Fruit fly (Drosophila melanogaster): Measurements from ENCODE around the gene PolE1.
A peak's percentile ranks its signal among the peaks of the same experiment; 100 is the strongest.

The PolE1 gene

DNA sequence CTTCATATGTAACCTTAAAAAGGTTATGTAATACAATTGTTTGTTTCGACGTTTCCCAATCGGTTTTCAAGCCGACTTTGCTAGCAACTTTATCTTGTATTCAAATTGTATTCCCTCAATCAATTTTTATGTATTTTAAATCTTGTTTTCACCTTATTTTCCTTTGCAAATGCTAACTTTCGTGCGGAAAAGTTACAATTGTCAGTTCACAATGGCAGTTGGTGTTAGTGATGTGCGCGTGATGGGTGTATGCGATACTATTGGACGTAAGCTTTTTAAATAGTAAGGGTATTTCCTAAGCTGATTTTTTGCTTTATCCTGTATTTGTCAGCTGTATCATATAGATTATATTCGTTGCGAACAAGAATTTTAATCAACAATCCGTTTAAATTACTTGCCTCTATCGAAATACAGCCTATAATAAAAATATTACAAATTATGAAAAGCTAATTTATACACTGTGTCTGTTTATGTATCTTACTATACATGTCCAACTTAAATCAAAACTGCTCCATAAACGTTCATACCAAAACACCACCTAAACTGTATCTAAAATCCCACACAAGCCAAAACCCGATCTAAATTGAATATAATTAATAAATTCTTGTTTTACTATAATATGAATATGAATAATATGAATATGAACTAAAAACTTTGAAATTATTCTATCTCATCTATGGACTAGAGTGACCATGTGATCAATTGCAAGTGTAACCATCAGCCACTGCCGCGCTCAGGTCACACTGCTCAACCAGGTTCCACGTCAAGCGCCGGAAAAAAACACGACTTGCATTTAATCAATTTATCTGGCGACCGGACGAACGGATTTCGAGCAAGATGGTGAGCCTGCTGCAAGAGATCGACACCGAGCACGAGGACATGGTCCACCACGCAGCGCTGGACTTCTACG lies 8.2 kb downstream of the PolE1 start, which contains the start of the genes ATPsynCF6 and Sec13 (continued):
- TF ChIP-seq CG15011 (GFP tag; optimal IDR thresholded peaks at IDR 0.05) (peak; percentile 18), gem (tag; optimal IDR thresholded peaks at IDR 0.05) (peak; percentile 71), lbe (GFP tag; optimal IDR thresholded peaks at IDR 0.05) (no peak), phol (tag; optimal IDR thresholded peaks at IDR 0.05) (peak; percentile 78), MTF-1 (GFP tag; optimal IDR thresholded peaks at IDR 0.05; ENCODE audit: borderline replicate concordance) (no peak), Camta (GFP tag; optimal IDR thresholded peaks at IDR 0.05) (no peak), CG7271 (tag; optimal IDR thresholded peaks at IDR 0.05) (no peak), CG11247 (GFP tag; IDR thresholded peaks at IDR 0.05) (peak; percentile 65), disco-r (GFP tag; optimal IDR thresholded peaks at IDR 0.05) (peak; percentile 13), Atf-2 (GFP tag; optimal IDR thresholded peaks at IDR 0.05) (no peak), CG14667 (GFP tag; IDR thresholded peaks at IDR 0.05) (0 out of 2 replicates have a peak, but pooled peaks have one; percentile 9), Dek (tag; optimal IDR thresholded peaks at IDR 0.05) (peak; percentile 42), bab2 (GFP tag; optimal IDR thresholded peaks at IDR 0.05) (peak; percentile 48), nau (GFP tag; optimal IDR thresholded peaks at IDR 0.05) (no peak), CG31224 (GFP tag; IDR thresholded peaks at IDR 0.05) (peak; percentile 36; the same call in 1 of the 2 replicates), CG10565 (GFP tag; optimal IDR thresholded peaks at IDR 0.05) (no peak), Fer2 (tag; optimal IDR thresholded peaks at IDR 0.05) (peak; percentile 46), zf30C (GFP tag; optimal IDR thresholded peaks at IDR 0.05) (no peak), CG8089 (GFP tag; optimal IDR thresholded peaks at IDR 0.05) (no peak), Atf3 (GFP tag; optimal IDR thresholded peaks at IDR 0.05) (no peak), row (GFP tag; IDR thresholded peaks at IDR 0.05) (peak; percentile 86), fd96Cb (tag; optimal IDR thresholded peaks at IDR 0.05) (peak; percentile 46), CG7357 (GFP tag; IDR thresholded peaks at IDR 0.05) (no peak), CG17186 (GFP tag; optimal IDR thresholded peaks at IDR 0.05) (peak; percentile 15), Lim3 (GFP tag; IDR thresholded peaks at IDR 0.05) (no peak), CG12104 (GFP tag; optimal IDR thresholded peaks at IDR 0.05) (peak; percentile 73), eyg (GFP tag; optimal IDR thresholded peaks at IDR 0.05) (no peak), CG17912 (GFP tag; optimal IDR thresholded peaks at IDR 0.05) (no peak), CG10267 (tag; optimal IDR thresholded peaks at IDR 0.05) (peak; percentile 56), dmrt99B (tag; optimal IDR thresholded peaks at IDR 0.05) (peak; percentile 31), chinmo (GFP tag; IDR thresholded peaks at IDR 0.05; ENCODE audit: partially characterized antibody) (peak; percentile 82; the same call in 2 of the 4 replicates), CG6689 (GFP tag; IDR thresholded peaks at IDR 0.05) (peak; percentile 48), org-1 (GFP tag; optimal IDR thresholded peaks at IDR 0.05) (no peak), CG15269 (tag; optimal IDR thresholded peaks at IDR 0.05) (peak; percentile 45), CG14050 (GFP tag; IDR thresholded peaks at IDR 0.05) (peak; percentile 55; the same call in 2 of the 3 replicates), HHEX (GFP tag; optimal IDR thresholded peaks at IDR 0.05) (peak; percentile 47), zfh1 (GFP tag; IDR thresholded peaks at IDR 0.05) (peak; percentile 59; the same call in 2 of the 3 replicates), oc (tag; optimal IDR thresholded peaks at IDR 0.05) (no peak), pnt (GFP tag; optimal IDR thresholded peaks at IDR 0.05) (no peak), Sry-β (GFP tag; optimal IDR thresholded peaks at IDR 0.05) (peak; percentile 21), twi (tag; optimal IDR thresholded peaks at IDR 0.05) (peak; percentile 28), toy (GFP tag; IDR thresholded peaks at IDR 0.05) (0 out of 2 replicates have a peak, but pooled peaks have one; percentile 10), CG31441 (GFP tag; IDR thresholded peaks at IDR 0.05) (peak; percentile 60), CG9437 (GFP tag; optimal IDR thresholded peaks at IDR 0.05) (peak; percentile 32), lmd (GFP tag; IDR thresholded peaks at IDR 0.05) (peak; percentile 66), CG10959 (GFP tag; IDR thresholded peaks at IDR 0.05) (no peak), CG10431 (GFP tag; optimal IDR thresholded peaks at IDR 0.05) (no peak), CG4360 (GFP tag; IDR thresholded peaks at IDR 0.05) (no peak)
